Fruit fly (Drosophila melanogaster) whole organism, wandering third instar larva: ENCODE measurements around the gene APP-BP1.

Experiments used
- Abd-B ChIP-seq: fragments of >200 bp; optimal IDR thresholded peaks from 2 replicates; lab custom pipeline; 2017; ENCODE audit warnings: missing biosample characterization, missing genetic modification characterization
- CG32264 ChIP-seq: fragments of 200-800 bp; sonication (Bioruptor generic); optimal IDR thresholded peaks from 2 replicates; lab custom pipeline; 2016; ENCODE audit warnings: missing biosample characterization, missing genetic modification characterization
- Dfd ChIP-seq: fragments of >200 bp; optimal IDR thresholded peaks from 2 replicates; lab custom pipeline; 2017; ENCODE audit warnings: missing biosample characterization, missing genetic modification characterization
- GATAd ChIP-seq: sonication (Bioruptor generic); optimal IDR thresholded peaks from 2 replicates; lab custom pipeline; 2016; ENCODE audit warnings: missing biosample characterization, missing genetic modification characterization
- Rel ChIP-seq, 2 experiments: fragments of 200-800 bp; sonication (Bioruptor generic) in 1 of 2; optimal IDR thresholded peaks; 2 replicates in 1 of 2; 3 replicates in 1 of 2; lab custom pipeline; 2016 to 2019; ENCODE audit warnings: mild to moderate bottlenecking in 2 of 2, missing biosample characterization in 2 of 2, missing genetic modification characterization in 2 of 2, moderate library complexity in 1 of 2
- h ChIP-seq: fragments of 200-800 bp; sonication (Bioruptor generic); optimal IDR thresholded peaks from 3 replicates; lab custom pipeline; 2016; ENCODE audit warnings: missing biosample characterization, mild to moderate bottlenecking, missing genetic modification characterization
- psq ChIP-seq: fragments of 200-800 bp; sonication (Bioruptor generic); optimal IDR thresholded peaks from 3 replicates; lab custom pipeline; 2017; ENCODE audit warnings: missing biosample characterization, mild to moderate bottlenecking, missing genetic modification characterization, moderate library complexity
- sage ChIP-seq: fragments of 200-800 bp; sonication (Bioruptor generic); optimal IDR thresholded peaks from 2 replicates; lab custom pipeline; 2016; ENCODE audit warnings: missing biosample characterization, mild to moderate bottlenecking, missing genetic modification characterization
- usp ChIP-seq: fragments of >200 bp; optimal IDR thresholded peaks from 2 replicates; lab custom pipeline; 2017; ENCODE audit warnings: missing biosample characterization, missing genetic modification characterization

DNA sequence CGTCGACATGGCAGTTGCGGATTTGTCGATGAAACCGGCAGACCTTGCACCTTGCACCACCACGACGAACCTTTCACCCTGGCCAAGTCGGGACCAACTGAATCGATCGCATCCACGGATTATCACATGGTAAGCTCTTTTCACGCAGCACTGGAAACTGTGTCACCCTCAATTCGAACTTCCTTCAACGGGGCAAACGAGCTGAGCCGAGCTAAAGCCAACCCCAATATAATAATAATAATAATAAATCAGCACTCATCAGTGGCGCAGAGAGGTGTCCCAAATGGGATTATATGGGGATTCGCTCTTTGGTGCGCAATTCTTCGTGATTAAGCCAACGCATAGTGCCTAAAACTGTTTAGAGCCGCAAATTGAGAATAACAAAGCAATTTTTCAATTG, 46.9 kb upstream of the APP-BP1 start, which contains the start of gene CG43693:
- TF ChIP-seq GATAd (GFP tag; lab: Kevin White, UChicago) (no peak), Dfd (GFP tag; lab: Kevin White, UChicago) (no peak), Rel (GFP tag; optimal IDR thresholded peaks at IDR 0.05; lab: Kevin White, UChicago) (no peak), Rel (tag; optimal IDR thresholded peaks at IDR 0.05; lab: Kevin White, UChicago) (no peak), sage (GFP tag; lab: Kevin White, UChicago) (no peak), CG32264 (GFP tag; lab: Kevin White, UChicago) (no peak), usp (GFP tag; lab: Kevin White, UChicago) (no peak), h (GFP tag; lab: Kevin White, UChicago) (no peak), psq (no peak), Abd-B (GFP tag; lab: Kevin White, UChicago) (no peak)
